Worm (Caenorhabditis elegans) whole organism, L4 larva: ENCODE results near the gene K01A2.6.

Experiments used
- T20F7.1 ChIP-seq: fragments of 200-800 bp; sonication (Bioruptor generic); optimal IDR thresholded peaks from 2 replicates; lab custom pipeline; 2018; ENCODE audit warnings: mild to moderate bottlenecking, missing genetic modification characterization, missing compliant biosample characterization
- Y105C5A.15 ChIP-seq: fragments of 200-800 bp; sonication (Bioruptor generic); IDR thresholded peaks from 2 replicates; pipeline ENCODE4 v1.3.6; 2022; ENCODE audit warnings: missing genetic modification characterization, missing compliant biosample characterization
- Y48G9A.11 ChIP-seq: fragments of 200-800 bp; sonication (Bioruptor generic); IDR thresholded peaks from 2 replicates; pipeline ENCODE4 v1.3.6; 2022; ENCODE audit warnings: missing genetic modification reagents, missing genetic modification characterization, missing compliant biosample characterization
- aha-1 ChIP-seq: fragments of 150-350 bp; peaks from one replicate; lab custom pipeline; 2014; ENCODE audit warnings: missing biosample characterization, missing genetic modification characterization
- attf-4 ChIP-seq: sonication (generic microtip); optimal IDR thresholded peaks from 3 replicates; lab custom pipeline; 2017; ENCODE audit warnings: missing biosample characterization, missing genetic modification characterization
- ceh-28 ChIP-seq: fragments of 150-350 bp; optimal IDR thresholded peaks from 2 replicates; lab custom pipeline; 2014; ENCODE audit warnings: missing biosample characterization, missing genetic modification reagents, missing genetic modification characterization
- ces-1 ChIP-seq: fragments of 150-350 bp; sonication (generic microtip); optimal IDR thresholded peaks from 4 replicates; lab custom pipeline; 2014; ENCODE audit warnings: missing biosample characterization, missing genetic modification reagents, missing genetic modification characterization
- cey-2 ChIP-seq: sonication (generic microtip); optimal IDR thresholded peaks from 3 replicates; lab custom pipeline; 2017; ENCODE audit warnings: missing genetic modification characterization, mild to moderate bottlenecking, missing compliant biosample characterization, antibody characterized with exemption, borderline replicate concordance; ENCODE audit not compliant: insufficient read depth
- daf-16 ChIP-seq, 3 experiments: sonication (generic microtip); optimal IDR thresholded peaks; 2 replicates each; lab custom pipeline; 2016 to 2017; ENCODE audit warnings: missing genetic modification characterization in 3 of 3, missing genetic modification reagents in 3 of 3, mild to moderate bottlenecking in 2 of 3, missing compliant biosample characterization in 2 of 3, missing biosample characterization in 1 of 3, moderate library complexity in 1 of 3
- daf-19 ChIP-seq: fragments of 200-800 bp; sonication (Bioruptor generic); conservative IDR thresholded peaks from 2 replicates; pipeline ENCODE4 v1.3.6; 2022; ENCODE audit warnings: missing genetic modification characterization, missing compliant biosample characterization
- dpl-1 ChIP-seq: fragments of 150-350 bp; optimal IDR thresholded peaks from 2 replicates; lab custom pipeline; 2014; ENCODE audit warnings: missing biosample characterization, missing genetic modification reagents, missing genetic modification characterization
- egl-43 ChIP-seq: fragments of 200-800 bp; sonication (Bioruptor generic); IDR thresholded peaks from 2 replicates; pipeline ENCODE4 v1.3.6; 2022; ENCODE audit warnings: missing genetic modification reagents, missing genetic modification characterization, missing compliant biosample characterization
- fkh-10 ChIP-seq: fragments of 150-350 bp; optimal IDR thresholded peaks from 2 replicates; lab custom pipeline; 2014; ENCODE audit warnings: missing biosample characterization, missing genetic modification reagents, missing genetic modification characterization
- hmg-1.1 ChIP-seq: fragments of 200-800 bp; sonication (Bioruptor generic); IDR thresholded peaks from 2 replicates; pipeline ENCODE4 v1.3.6; 2022; ENCODE audit warnings: missing genetic modification reagents, missing genetic modification characterization, missing compliant biosample characterization
- lin-39 ChIP-seq: fragments of 150-350 bp; optimal IDR thresholded peaks from 2 replicates; lab custom pipeline; 2014; ENCODE audit warnings: missing biosample characterization, missing genetic modification reagents, missing genetic modification characterization
- lsy-2 ChIP-seq, 2 experiments: fragments of 150-350 bp in 1 of 2; sonication (generic microtip) in 1 of 2; optimal IDR thresholded peaks; 2 replicates each; lab custom pipeline; 2014 to 2017; ENCODE audit warnings: missing biosample characterization in 2 of 2, missing genetic modification characterization in 2 of 2
- madf-5 ChIP-seq, 2 experiments: fragments of 200-800 bp; sonication (Bioruptor generic); IDR thresholded peaks; 2 replicates each; pipeline ENCODE4 v1.3.6; 2022; ENCODE audit warnings: missing compliant biosample characterization in 2 of 2, missing genetic modification characterization in 2 of 2
- mep-1 ChIP-seq: fragments of 150-350 bp; sonication (generic microtip); optimal IDR thresholded peaks from 3 replicates; lab custom pipeline; 2014; ENCODE audit warnings: missing biosample characterization, missing genetic modification characterization
- mxl-3 ChIP-seq: fragments of 200-800 bp; sonication (Bioruptor generic); optimal IDR thresholded peaks from 2 replicates; lab custom pipeline; 2018; ENCODE audit warnings: mild to moderate bottlenecking, missing genetic modification characterization, missing compliant biosample characterization
- nhr-28 ChIP-seq: fragments of 150-350 bp; optimal IDR thresholded peaks from 2 replicates; lab custom pipeline; 2014; ENCODE audit warnings: missing biosample characterization, missing genetic modification characterization
- pha-4 ChIP-seq, 2 experiments: fragments of 150-350 bp in 1 of 2; fragments of 200-800 bp in 1 of 2; sonication (Bioruptor generic) in 1 of 2; IDR thresholded peaks in 1 of 2; optimal IDR thresholded peaks in 1 of 2; 2 replicates each; pipeline versions ENCODE4 v1.3.6 to Lab custom; 2014 to 2022; ENCODE audit warnings: missing genetic modification characterization in 2 of 2, missing genetic modification reagents in 2 of 2, missing biosample characterization in 1 of 2, missing compliant biosample characterization in 1 of 2
- sdz-12 ChIP-seq: fragments of 200-800 bp; sonication (Bioruptor generic); optimal IDR thresholded peaks from 2 replicates; lab custom pipeline; 2018; ENCODE audit warnings: mild to moderate bottlenecking, missing genetic modification characterization, missing compliant biosample characterization
- snpc-1.2 ChIP-seq: fragments of 200-800 bp; sonication (Bioruptor generic); IDR thresholded peaks from 2 replicates; pipeline ENCODE4 v1.3.6; 2022; ENCODE audit warnings: missing genetic modification reagents, missing genetic modification characterization, missing compliant biosample characterization
- unc-62 ChIP-seq, 3 experiments: fragments of 150-350 bp in 1 of 3; sonication (generic microtip); optimal IDR thresholded peaks in 2 of 3; peaks in 1 of 3; 1 replicate in 1 of 3; 2 replicates in 2 of 3; lab custom pipeline; 2014 to 2017; ENCODE audit warnings: missing biosample characterization in 3 of 3, missing genetic modification characterization in 3 of 3, missing genetic modification reagents in 3 of 3, missing genotype in 1 of 3
- ztf-11 ChIP-seq: fragments of 150-350 bp; optimal IDR thresholded peaks from 2 replicates; lab custom pipeline; 2014; ENCODE audit warnings: missing biosample characterization, missing genetic modification characterization

K01A2.6 gene

DNA sequence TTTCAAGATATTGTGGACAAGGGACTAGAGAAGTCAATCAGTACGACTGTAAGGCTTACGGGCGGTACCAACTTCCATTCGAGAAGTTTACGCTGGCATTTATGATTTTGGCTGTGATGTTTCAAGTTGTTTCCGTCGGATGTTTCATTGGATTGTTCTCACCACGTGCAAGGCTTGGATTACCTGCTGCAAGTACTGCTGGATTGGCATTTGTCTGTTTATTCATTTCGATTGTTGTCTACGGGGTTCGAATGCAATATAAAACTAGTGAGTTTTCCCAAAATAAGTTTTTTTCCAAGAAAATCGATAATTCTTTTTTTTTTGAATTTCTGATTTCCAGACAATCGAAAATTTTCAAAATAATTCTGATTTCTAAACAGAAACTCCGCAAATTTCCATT is 40.9 kb downstream of the K01A2.6 start:
- TF ChIP-seq egl-43 (GFP tag; lab: Robert Waterston, UW): no peak
- no peak for TF ChIP-seq lin-39 (tag; lab: Kevin White, UChicago)
- no peak for TF ChIP-seq sdz-12 (GFP tag; lab: Kevin White, UChicago)
- TF ChIP-seq ztf-11 (tag; lab: Kevin White, UChicago): no peak
- TF ChIP-seq aha-1: peak; percentile 91
- TF ChIP-seq mep-1: no peak
- TF ChIP-seq mxl-3 (GFP tag; lab: Kevin White, UChicago): no peak
- TF ChIP-seq hmg-1.1 (GFP tag; lab: Robert Waterston, UW): no peak

ce11 chrII:341282-341681 is 41.5 kb downstream of the K01A2.6 start:
- TF ChIP-seq aha-1: peak; percentile 19
- no peak for TF ChIP-seq unc-62 (GFP tag; optimal IDR thresholded peaks at IDR 0.05 in 1 of 2; lab: Kevin White, UChicago)
- no peak for TF ChIP-seq unc-62 (tag; optimal IDR thresholded peaks at IDR 0.05; lab: Kevin White, UChicago)
- 0 out of 4 replicates have a peak, but pooled peaks of 1 of the 2 experiments have one; percentile 25 for TF ChIP-seq madf-5 (GFP tag; IDR thresholded peaks at IDR 0.05; lab: Robert Waterston, UW)

DNA sequence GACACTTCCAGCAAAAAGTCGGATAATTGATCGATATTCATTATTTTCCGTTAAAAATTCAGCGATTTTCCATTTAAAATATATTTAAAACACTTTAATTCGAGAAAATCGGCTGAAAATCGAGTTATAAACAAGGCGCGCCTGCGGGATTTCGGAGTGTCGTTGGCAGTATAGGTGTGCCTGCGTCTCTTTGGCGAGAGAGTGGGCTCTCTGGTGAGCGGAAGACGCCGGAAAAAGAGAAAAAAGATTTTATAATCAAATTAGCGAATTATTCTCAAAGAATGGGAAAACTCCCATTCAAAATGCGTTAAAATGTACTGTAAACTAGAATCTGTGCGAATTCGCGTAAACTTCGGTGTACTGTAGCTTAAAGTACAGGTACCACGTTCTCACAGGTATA is 48.0 kb downstream of the K01A2.6 start, which contains the start of gene D1069.3:
Gene D1069.3, minus strand, starts transcription at position 158 of the 400 bp plus-strand sequence.
- no peak for TF ChIP-seq snpc-1.2
- TF ChIP-seq Y105C5A.15 (GFP tag; lab: Robert Waterston, UW): no peak
- no peak for TF ChIP-seq pha-4 (GFP tag; IDR thresholded peaks at IDR 0.05; lab: Robert Waterston, UW)
- no peak for TF ChIP-seq pha-4 (tag; optimal IDR thresholded peaks at IDR 0.05; lab: Kevin White, UChicago)
- peak; percentile 23 for TF ChIP-seq dpl-1
- no peak for TF ChIP-seq cey-2 (tag; lab: Kevin White, UChicago)
- peak; percentile 99 for TF ChIP-seq Y48G9A.11
- peak in 1 of 2 experiments; percentile 52 for TF ChIP-seq lsy-2 (tag; optimal IDR thresholded peaks at IDR 0.05; lab: Kevin White, UChicago)
- no peak for TF ChIP-seq daf-16 (GFP tag; optimal IDR thresholded peaks at IDR 0.05; lab: Kevin White, UChicago)
- no peak for TF ChIP-seq daf-16 (tag; optimal IDR thresholded peaks at IDR 0.05; lab: Kevin White, UChicago)
- TF ChIP-seq attf-4 (tag; lab: Kevin White, UChicago): no peak
- no peak for TF ChIP-seq aha-1
- TF ChIP-seq fkh-10 (GFP tag; lab: Kevin White, UChicago): no peak
- TF ChIP-seq ceh-28 (tag; lab: Kevin White, UChicago): no peak
- TF ChIP-seq T20F7.1 (GFP tag; lab: Kevin White, UChicago): peak; percentile 97
- peak; percentile 7 for TF ChIP-seq ces-1 (GFP tag; lab: Kevin White, UChicago)

- no peak for TF ChIP-seq daf-19
- TF ChIP-seq unc-62 (GFP tag; optimal IDR thresholded peaks at IDR 0.05 in 1 of 2; lab: Kevin White, UChicago): peak in 1 of 2 experiments; percentile 22
- TF ChIP-seq unc-62 (tag; optimal IDR thresholded peaks at IDR 0.05; lab: Kevin White, UChicago): no peak
- TF ChIP-seq nhr-28: no peak
These were observed 50.0 kb downstream of the K01A2.6 start for ce11 chrII:349749-350148.
